Fruit fly (Drosophila melanogaster) whole organism: ENCODE results near the gene Cph.

Experiments
- EcR ChIP-seq, 2 experiments: fragments of >200 bp; optimal IDR thresholded peaks; 2 replicates each; lab custom pipeline; 2017; ENCODE audit warnings: missing biosample characterization in 2 of 2, missing genetic modification characterization in 2 of 2, missing genetic modification reagents in 2 of 2
- pan ChIP-seq: fragments of >200 bp; optimal IDR thresholded peaks from 2 replicates; lab custom pipeline; 2017
- psq ChIP-seq: fragments of >200 bp; optimal IDR thresholded peaks from 2 replicates; lab custom pipeline; 2017
- usp ChIP-seq: fragments of >200 bp; optimal IDR thresholded peaks from 2 replicates; lab custom pipeline; 2017; ENCODE audit warnings: missing biosample characterization, missing genetic modification characterization, mixed read lengths

DNA sequence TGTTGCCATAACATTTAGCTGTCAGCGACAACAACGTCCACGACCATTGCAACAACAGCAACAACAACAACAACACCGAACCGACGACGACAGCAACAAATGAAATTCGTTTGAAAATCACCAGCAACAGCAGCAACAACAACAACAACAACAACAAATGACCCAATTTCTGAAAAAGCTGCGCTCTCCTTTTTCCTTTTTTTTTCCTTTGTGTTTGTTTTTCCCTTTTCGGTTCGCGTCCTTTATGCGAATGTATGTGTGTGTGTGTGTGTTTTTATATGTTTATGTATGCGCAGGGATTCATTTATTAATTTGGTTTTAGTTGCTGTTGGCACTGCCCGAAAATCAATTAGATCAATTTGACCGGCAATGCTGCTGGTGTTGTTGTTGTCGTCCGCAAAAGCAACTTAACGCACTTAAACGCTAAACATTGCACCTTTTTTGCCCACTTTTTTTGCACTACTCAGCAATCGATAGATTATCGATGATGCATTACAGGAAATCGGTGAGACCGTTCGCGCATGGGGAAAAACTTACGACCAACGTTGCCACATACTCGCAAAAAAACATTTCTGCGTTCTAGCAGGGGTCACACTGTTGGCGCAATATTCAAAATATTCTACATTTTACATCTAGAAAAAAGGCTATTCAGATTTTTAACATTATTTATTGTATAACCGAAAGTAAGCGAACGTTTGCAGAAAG, 153.4 kb downstream of the Cph start, which contains the start of gene unc-119:
- TF ChIP-seq psq (lab: Kevin White, UChicago) = no peak
- no peak for TF ChIP-seq usp (GFP tag; lab: Kevin White, UChicago)
- TF ChIP-seq EcR (GFP tag; optimal IDR thresholded peaks at IDR 0.05; lab: Kevin White, UChicago) = no peak
- TF ChIP-seq pan (lab: Kevin White, UChicago) = no peak
